Worm (Caenorhabditis elegans): ENCODE data around the gene cbp-1.

ce11 chrIII:9789607-9790073 is 23.3 kb downstream of the cbp-1 start, which contains the start of gene R10E11.5:
- TF ChIP-seq dao-5 (tag; optimal IDR thresholded peaks at IDR 0.05), result no peak
- TF ChIP-seq W03F9.2 (tag; optimal IDR thresholded peaks at IDR 0.05), result no peak
- no peak for TF ChIP-seq him-1 (tag; optimal IDR thresholded peaks at IDR 0.05)

Measured in whole organism, L4/young adult.